Worm (Caenorhabditis elegans) whole organism, L4 larva: ENCODE measurements around the gene tsn-1.

Experiments used
- lin-39 ChIP-seq: fragments of 150-350 bp; optimal IDR thresholded peaks from 2 replicates; lab custom pipeline; 2014; ENCODE audit warnings: missing biosample characterization, missing genetic modification reagents, missing genetic modification characterization
- nhr-10 ChIP-seq: fragments of 150-350 bp; optimal IDR thresholded peaks from 2 replicates; lab custom pipeline; 2014; ENCODE audit warnings: missing biosample characterization, missing genetic modification characterization

DNA sequence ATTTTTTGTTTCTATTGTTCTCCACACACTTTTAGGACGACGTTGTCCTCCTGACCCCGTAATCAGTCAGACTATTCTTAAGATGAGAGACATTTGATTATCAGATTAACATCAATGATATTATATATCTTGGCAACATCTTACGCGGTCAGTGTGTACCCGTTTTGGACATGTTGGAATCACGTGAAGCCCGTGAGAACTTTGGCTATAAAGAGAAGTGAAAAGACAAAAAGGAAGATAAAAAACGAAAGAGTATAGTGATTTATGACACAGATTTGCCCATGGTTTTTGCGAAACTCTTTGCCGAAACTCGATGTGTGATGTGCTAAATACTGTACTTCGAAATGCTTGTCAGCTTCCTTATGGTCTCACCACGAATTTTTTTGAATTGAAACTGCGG, 38.7 kb downstream of the tsn-1 start:
- TF ChIP-seq nhr-10 (tag; lab: Kevin White, UChicago) (peak; percentile 59), lin-39 (no peak)
